Worm (Caenorhabditis elegans) whole organism, L4 larva: ENCODE measurements around the gene W07G1.1.

Experiments used
- F37D6.2 ChIP-seq: sonication (generic microtip); optimal IDR thresholded peaks from 2 replicates; lab custom pipeline; 2016; ENCODE audit warnings: mild to moderate bottlenecking, missing genetic modification characterization, missing compliant biosample characterization
- F49E8.2 ChIP-seq: sonication (generic microtip); optimal IDR thresholded peaks from 2 replicates; lab custom pipeline; 2016; ENCODE audit warnings: missing compliant biosample characterization, mild to moderate bottlenecking, missing genetic modification characterization, borderline replicate concordance
- R02D3.7 ChIP-seq: fragments of 150-350 bp; sonication (generic microtip); optimal IDR thresholded peaks from 3 replicates; lab custom pipeline; 2014; ENCODE audit warnings: missing biosample characterization, missing genetic modification characterization
- T20F7.1 ChIP-seq: fragments of 200-800 bp; sonication (Bioruptor generic); optimal IDR thresholded peaks from 2 replicates; lab custom pipeline; 2018; ENCODE audit warnings: mild to moderate bottlenecking, missing genetic modification characterization, missing compliant biosample characterization
- T26A8.4 ChIP-seq: fragments of 200-800 bp; sonication (Bioruptor generic); IDR thresholded peaks from 2 replicates; pipeline ENCODE4 v1.3.6; 2022; ENCODE audit warnings: missing genetic modification characterization, missing compliant biosample characterization
- ZK546.5 ChIP-seq, 2 experiments: sonication (generic microtip); optimal IDR thresholded peaks; 2 replicates each; lab custom pipeline; 2017; ENCODE audit warnings: missing biosample characterization in 2 of 2, missing genetic modification characterization in 2 of 2
- aha-1 ChIP-seq: fragments of 150-350 bp; peaks from one replicate; lab custom pipeline; 2014; ENCODE audit warnings: missing biosample characterization, missing genetic modification characterization
- ama-1 ChIP-seq: fragments of 150-350 bp; optimal IDR thresholded peaks from 2 replicates; lab custom pipeline; 2014; ENCODE audit warnings: inconsistent platforms, mixed read lengths
- ceh-28 ChIP-seq: fragments of 150-350 bp; optimal IDR thresholded peaks from 2 replicates; lab custom pipeline; 2014; ENCODE audit warnings: missing biosample characterization, missing genetic modification reagents, missing genetic modification characterization
- ceh-62 ChIP-seq: sonication (generic microtip); optimal IDR thresholded peaks from 2 replicates; lab custom pipeline; 2017; ENCODE audit warnings: missing biosample characterization, missing genetic modification characterization
- ceh-82 ChIP-seq: sonication (generic microtip); optimal IDR thresholded peaks from 2 replicates; lab custom pipeline; 2017; ENCODE audit warnings: missing biosample characterization, missing genetic modification characterization
- cey-2 ChIP-seq: sonication (generic microtip); optimal IDR thresholded peaks from 3 replicates; lab custom pipeline; 2017; ENCODE audit warnings: missing genetic modification characterization, mild to moderate bottlenecking, missing compliant biosample characterization, antibody characterized with exemption, borderline replicate concordance; ENCODE audit not compliant: insufficient read depth
- ctbp-1 ChIP-seq: fragments of 200-800 bp; sonication (Bioruptor generic); IDR thresholded peaks from 2 replicates; pipeline ENCODE4 v1.3.6; 2022; ENCODE audit warnings: missing genetic modification reagents, missing genetic modification characterization, missing compliant biosample characterization
- daf-12 ChIP-seq: fragments of 150-350 bp; optimal IDR thresholded peaks from 2 replicates; lab custom pipeline; 2014; ENCODE audit warnings: missing biosample characterization, missing genetic modification reagents, missing genetic modification characterization
- dmd-6 ChIP-seq: fragments of 200-800 bp; sonication (Bioruptor generic); IDR thresholded peaks from 2 replicates; pipeline ENCODE4 v1.3.6; 2022; ENCODE audit warnings: missing genetic modification reagents, missing genetic modification characterization, missing compliant biosample characterization
- dmd-8 ChIP-seq: fragments of 200-800 bp; sonication (Bioruptor generic); IDR thresholded peaks from 2 replicates; pipeline ENCODE4 v1.3.6; 2022; ENCODE audit warnings: missing genetic modification characterization, missing compliant biosample characterization
- dpl-1 ChIP-seq: fragments of 150-350 bp; optimal IDR thresholded peaks from 2 replicates; lab custom pipeline; 2014; ENCODE audit warnings: missing biosample characterization, missing genetic modification reagents, missing genetic modification characterization
- duxl-1 ChIP-seq: sonication (generic microtip); optimal IDR thresholded peaks from 2 replicates; lab custom pipeline; 2016; ENCODE audit warnings: mild to moderate bottlenecking, missing genetic modification characterization, moderate library complexity, missing compliant biosample characterization; ENCODE audit not compliant: poor library complexity
- egl-27 ChIP-seq: sonication (generic microtip); optimal IDR thresholded peaks from 3 replicates; lab custom pipeline; 2017; ENCODE audit warnings: missing biosample characterization, missing genetic modification reagents, missing genetic modification characterization
- egl-43 ChIP-seq: fragments of 200-800 bp; sonication (Bioruptor generic); IDR thresholded peaks from 2 replicates; pipeline ENCODE4 v1.3.6; 2022; ENCODE audit warnings: missing genetic modification reagents, missing genetic modification characterization, missing compliant biosample characterization
- gei-8 ChIP-seq: fragments of 200-800 bp; sonication (Bioruptor generic); optimal IDR thresholded peaks from 2 replicates; lab custom pipeline; 2018; ENCODE audit warnings: mild to moderate bottlenecking, missing genetic modification characterization, missing compliant biosample characterization
- hlh-11 ChIP-seq: fragments of 200-800 bp; sonication (Bioruptor generic); optimal IDR thresholded peaks from 2 replicates; lab custom pipeline; 2018; ENCODE audit warnings: mild to moderate bottlenecking, missing genetic modification characterization, missing compliant biosample characterization
- hlh-30 ChIP-seq: sonication (generic microtip); optimal IDR thresholded peaks from 2 replicates; lab custom pipeline; 2017; ENCODE audit warnings: antibody characterized with exemption, mild to moderate bottlenecking, missing genetic modification characterization, missing compliant biosample characterization; ENCODE audit not compliant: insufficient read depth
- lin-15B ChIP-seq: fragments of 150-350 bp; sonication (generic microtip); optimal IDR thresholded peaks from 3 replicates; lab custom pipeline; 2014; ENCODE audit warnings: missing biosample characterization, missing genetic modification characterization
- lir-3 ChIP-seq: sonication (generic microtip); optimal IDR thresholded peaks from 2 replicates; lab custom pipeline; 2016; ENCODE audit warnings: mild to moderate bottlenecking, missing genetic modification characterization, missing compliant biosample characterization
- madf-5 ChIP-seq, 2 experiments: fragments of 200-800 bp; sonication (Bioruptor generic); IDR thresholded peaks; 2 replicates each; pipeline ENCODE4 v1.3.6; 2022; ENCODE audit warnings: missing compliant biosample characterization in 2 of 2, missing genetic modification characterization in 2 of 2
- mdl-1 ChIP-seq, 2 experiments: fragments of 150-350 bp in 1 of 2; sonication (generic microtip) in 1 of 2; optimal IDR thresholded peaks; 2 replicates each; lab custom pipeline; 2014 to 2017; ENCODE audit warnings: missing biosample characterization in 2 of 2, missing genetic modification characterization in 2 of 2
- mdt-29 ChIP-seq: fragments of 200-800 bp; sonication (Bioruptor generic); IDR thresholded peaks from 2 replicates; pipeline ENCODE4 v1.3.6; 2022; ENCODE audit warnings: missing genetic modification reagents, missing genetic modification characterization, missing compliant biosample characterization
- mep-1 ChIP-seq: fragments of 150-350 bp; sonication (generic microtip); optimal IDR thresholded peaks from 3 replicates; lab custom pipeline; 2014; ENCODE audit warnings: missing biosample characterization, missing genetic modification characterization
- mes-2 ChIP-seq: sonication (generic microtip); optimal IDR thresholded peaks from 2 replicates; lab custom pipeline; 2016; ENCODE audit warnings: missing genotype, mild to moderate bottlenecking, missing genetic modification characterization, missing compliant biosample characterization; ENCODE audit not compliant: poor library complexity, severe bottlenecking
- mxl-3 ChIP-seq: fragments of 200-800 bp; sonication (Bioruptor generic); optimal IDR thresholded peaks from 2 replicates; lab custom pipeline; 2018; ENCODE audit warnings: mild to moderate bottlenecking, missing genetic modification characterization, missing compliant biosample characterization
- nhr-102 ChIP-seq: sonication (generic microtip); optimal IDR thresholded peaks from 2 replicates; lab custom pipeline; 2016; ENCODE audit warnings: mild to moderate bottlenecking, missing genetic modification characterization, moderate library complexity, missing compliant biosample characterization
- nhr-111 ChIP-seq: fragments of 200-800 bp; sonication (Bioruptor generic); optimal IDR thresholded peaks from 2 replicates; lab custom pipeline; 2018; ENCODE audit warnings: mild to moderate bottlenecking, missing genetic modification characterization, missing compliant biosample characterization
- nhr-237 ChIP-seq: sonication (generic microtip); optimal IDR thresholded peaks from 2 replicates; lab custom pipeline; 2017; ENCODE audit warnings: missing biosample characterization, missing genetic modification characterization
- nhr-28 ChIP-seq: fragments of 150-350 bp; optimal IDR thresholded peaks from 2 replicates; lab custom pipeline; 2014; ENCODE audit warnings: missing biosample characterization, missing genetic modification characterization
- nhr-41 ChIP-seq: fragments of 200-800 bp; sonication (Bioruptor generic); IDR thresholded peaks from 2 replicates; pipeline ENCODE4 v1.3.6; 2022; ENCODE audit warnings: missing genetic modification reagents, missing genetic modification characterization, missing compliant biosample characterization
- nhr-42 ChIP-seq: fragments of 200-800 bp; sonication (Bioruptor generic); IDR thresholded peaks from 2 replicates; pipeline ENCODE4 v1.3.6; 2022; ENCODE audit warnings: missing genetic modification characterization, missing compliant biosample characterization
- nhr-77 ChIP-seq: fragments of 150-350 bp; optimal IDR thresholded peaks from 2 replicates; lab custom pipeline; 2014; ENCODE audit warnings: missing biosample characterization, missing genetic modification characterization
- pha-4 ChIP-seq, 2 experiments: fragments of 150-350 bp in 1 of 2; fragments of 200-800 bp in 1 of 2; sonication (Bioruptor generic) in 1 of 2; IDR thresholded peaks in 1 of 2; optimal IDR thresholded peaks in 1 of 2; 2 replicates each; pipeline versions ENCODE4 v1.3.6 to Lab custom; 2014 to 2022; ENCODE audit warnings: missing genetic modification characterization in 2 of 2, missing genetic modification reagents in 2 of 2, missing biosample characterization in 1 of 2, missing compliant biosample characterization in 1 of 2
- pqm-1 ChIP-seq: sonication (generic microtip); optimal IDR thresholded peaks from 2 replicates; lab custom pipeline; 2017; ENCODE audit warnings: missing biosample characterization, missing genetic modification characterization
- snpc-1.2 ChIP-seq: fragments of 200-800 bp; sonication (Bioruptor generic); IDR thresholded peaks from 2 replicates; pipeline ENCODE4 v1.3.6; 2022; ENCODE audit warnings: missing genetic modification reagents, missing genetic modification characterization, missing compliant biosample characterization
- spr-1 ChIP-seq: sonication (generic microtip); optimal IDR thresholded peaks from 2 replicates; lab custom pipeline; 2016; ENCODE audit warnings: mild to moderate bottlenecking, missing genetic modification characterization, missing compliant biosample characterization
- tra-1 ChIP-seq: fragments of 200-800 bp; sonication (Bioruptor generic); IDR thresholded peaks from 2 replicates; pipeline ENCODE4 v1.3.6; 2022; ENCODE audit warnings: missing genetic modification reagents, missing genetic modification characterization, missing compliant biosample characterization
- unc-130 ChIP-seq: sonication (generic microtip); optimal IDR thresholded peaks from 2 replicates; lab custom pipeline; 2016; ENCODE audit warnings: missing genetic modification reagents, missing genetic modification characterization, missing compliant biosample characterization
- unc-39 ChIP-seq: sonication (generic microtip); optimal IDR thresholded peaks from 2 replicates; lab custom pipeline; 2017; ENCODE audit warnings: missing biosample characterization, missing genetic modification characterization
- unc-62 ChIP-seq, 3 experiments: fragments of 150-350 bp in 1 of 3; sonication (generic microtip); optimal IDR thresholded peaks in 2 of 3; peaks in 1 of 3; 1 replicate in 1 of 3; 2 replicates in 2 of 3; lab custom pipeline; 2014 to 2017; ENCODE audit warnings: missing biosample characterization in 3 of 3, missing genetic modification characterization in 3 of 3, missing genetic modification reagents in 3 of 3, missing genotype in 1 of 3
- zfp-3 ChIP-seq: fragments of 200-800 bp; sonication (Bioruptor generic); conservative IDR thresholded peaks from 2 replicates; pipeline ENCODE4 v1.3.6; 2022; ENCODE audit warnings: missing genetic modification reagents, missing genetic modification characterization, missing compliant biosample characterization
- zip-2 ChIP-seq: fragments of 150-350 bp; optimal IDR thresholded peaks from 2 replicates; lab custom pipeline; 2014; ENCODE audit warnings: missing biosample characterization, missing genetic modification characterization
- ztf-11 ChIP-seq: fragments of 150-350 bp; optimal IDR thresholded peaks from 2 replicates; lab custom pipeline; 2014; ENCODE audit warnings: missing biosample characterization, missing genetic modification characterization
- ztf-7 ChIP-seq: fragments of 150-350 bp; optimal IDR thresholded peaks from 2 replicates; lab custom pipeline; 2014; ENCODE audit warnings: missing biosample characterization, missing genetic modification characterization

W07G1.1 gene

ce11 chrII:13979833-13980513, 40.5 kb upstream of the W07G1.1 start, which contains the start of gene sre-48:
Gene sre-48, minus strand, starts transcription at chrII:13979883.
- no peak for TF ChIP-seq ceh-82
- no peak for TF ChIP-seq madf-5 (GFP tag; IDR thresholded peaks at IDR 0.05; lab: Robert Waterston, UW)
- no peak for TF ChIP-seq ztf-11 (tag; lab: Kevin White, UChicago)
- no peak for TF ChIP-seq pha-4 (GFP tag; IDR thresholded peaks at IDR 0.05; lab: Robert Waterston, UW)
- no peak for TF ChIP-seq pha-4 (tag; optimal IDR thresholded peaks at IDR 0.05; lab: Kevin White, UChicago)
- TF ChIP-seq cey-2: no peak
- no peak for TF ChIP-seq R02D3.7
- no peak for TF ChIP-seq ceh-62 (tag; lab: Kevin White, UChicago)
- no peak for TF ChIP-seq nhr-41 (GFP tag; lab: Robert Waterston, UW)
- no peak for TF ChIP-seq nhr-237 (tag; lab: Kevin White, UChicago)
- TF ChIP-seq nhr-77 (tag; lab: Kevin White, UChicago): peak; percentile 48
- no peak for TF ChIP-seq snpc-1.2 (GFP tag; lab: Robert Waterston, UW)
- TF ChIP-seq mdl-1 (tag; optimal IDR thresholded peaks at IDR 0.05; lab: Kevin White, UChicago): no peak
- TF ChIP-seq dmd-8 (GFP tag; lab: Robert Waterston, UW): no peak
- no peak for TF ChIP-seq ztf-7 (tag; lab: Kevin White, UChicago)
- TF ChIP-seq ctbp-1 (GFP tag; lab: Robert Waterston, UW): no peak
- TF ChIP-seq duxl-1 (tag; lab: Kevin White, UChicago): no peak
- TF ChIP-seq unc-39: no peak
- TF ChIP-seq ceh-28 (tag; lab: Kevin White, UChicago): no peak
- TF ChIP-seq dpl-1 (GFP tag; lab: Kevin White, UChicago): no peak
- no peak for TF ChIP-seq T26A8.4 (GFP tag; lab: Robert Waterston, UW)
- TF ChIP-seq unc-130: no peak
- no peak for TF ChIP-seq F37D6.2
- no peak for TF ChIP-seq nhr-102 (tag; lab: Kevin White, UChicago)
- TF ChIP-seq mdt-29 (GFP tag; lab: Robert Waterston, UW): no peak
- TF ChIP-seq egl-27 (tag; lab: Kevin White, UChicago): no peak
- TF ChIP-seq unc-62 (GFP tag; optimal IDR thresholded peaks at IDR 0.05 in 1 of 2; lab: Kevin White, UChicago): peak in 1 of 2 experiments; percentile 22
- no peak for TF ChIP-seq unc-62 (tag; optimal IDR thresholded peaks at IDR 0.05; lab: Kevin White, UChicago)
- TF ChIP-seq egl-43: no peak
- no peak for TF ChIP-seq nhr-111 (GFP tag; lab: Kevin White, UChicago)
- TF ChIP-seq ama-1: no peak
- TF ChIP-seq tra-1 (GFP tag; lab: Robert Waterston, UW): no peak
- TF ChIP-seq gei-8 (GFP tag; lab: Kevin White, UChicago): no peak
- TF ChIP-seq spr-1: no peak
- TF ChIP-seq mxl-3 (GFP tag; lab: Kevin White, UChicago): no peak
- TF ChIP-seq hlh-11 (tag; lab: Kevin White, UChicago): no peak
- peak; percentile 35 for TF ChIP-seq aha-1 (tag; lab: Kevin White, UChicago)
- TF ChIP-seq pqm-1 (tag; lab: Kevin White, UChicago): peak; percentile 51
- TF ChIP-seq nhr-42: no peak
- no peak for TF ChIP-seq zfp-3 (GFP tag; lab: Robert Waterston, UW)
- no peak for TF ChIP-seq ZK546.5 (tag; optimal IDR thresholded peaks at IDR 0.05; lab: Kevin White, UChicago)
- TF ChIP-seq zip-2: no peak
- peak; percentile 43 for TF ChIP-seq hlh-30
- no peak for TF ChIP-seq lin-15B (tag; lab: Kevin White, UChicago)
- TF ChIP-seq mes-2 (tag; lab: Kevin White, UChicago): no peak
- no peak for TF ChIP-seq F49E8.2 (tag; lab: Kevin White, UChicago)
- TF ChIP-seq T20F7.1: no peak
- no peak for TF ChIP-seq lir-3 (tag; lab: Kevin White, UChicago)
- TF ChIP-seq mep-1 (tag; lab: Kevin White, UChicago): no peak
- TF ChIP-seq daf-12 (tag; lab: Kevin White, UChicago): no peak
- 0 out of 2 replicates have a peak, but pooled peaks have one; percentile 17 for TF ChIP-seq dmd-6 (GFP tag; lab: Robert Waterston, UW)
- peak; percentile 40 for TF ChIP-seq nhr-28 (tag; lab: Kevin White, UChicago)
